Worm (Caenorhabditis elegans): ENCODE results near the gene pmp-4.

The pmp-4 gene

ce11 chrIV:17382029-17382428 is 23.4 kb downstream of the pmp-4 start, which contains the start of gene C30H6.8:
TSS of gene C30H6.8 (plus strand) at chrIV:17382329.
- peak in 1 of 2 experiments; percentile 80 for TF ChIP-seq unc-62 (GFP tag; optimal IDR thresholded peaks at IDR 0.05 in 1 of 2)
- TF ChIP-seq unc-62 (tag; optimal IDR thresholded peaks at IDR 0.05): no peak
- TF ChIP-seq lin-13 (GFP tag; optimal IDR thresholded peaks at IDR 0.05): no peak

DNA sequence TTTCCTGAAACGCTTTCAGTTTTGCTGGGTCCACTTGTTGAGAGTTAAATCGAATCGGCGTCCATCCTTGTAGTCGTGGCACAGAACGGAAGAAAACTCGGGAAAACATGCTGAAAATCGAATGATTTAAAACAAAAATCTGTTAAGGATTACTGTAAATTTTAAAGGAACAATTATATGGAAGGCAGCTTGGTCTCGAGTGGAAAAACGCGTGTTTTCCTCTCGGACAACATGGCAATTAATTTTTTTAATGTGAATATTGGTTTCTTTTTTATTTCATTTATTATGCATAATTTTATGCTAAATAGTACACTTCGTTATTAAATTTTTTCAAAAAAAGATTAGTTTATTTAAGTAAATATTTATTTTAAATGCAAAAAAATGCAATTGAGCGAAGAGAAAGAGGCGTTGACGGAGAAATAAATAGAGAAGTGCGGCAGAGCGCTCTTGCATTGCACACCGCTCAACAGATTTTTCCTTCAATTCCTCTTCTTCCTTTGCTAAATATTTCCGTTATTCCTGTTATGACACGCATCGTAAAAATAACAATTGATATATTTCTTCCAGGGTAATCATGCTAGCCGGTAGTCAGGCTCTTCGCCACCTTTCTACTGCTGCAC is 25.3 kb downstream of the pmp-4 start, which contains the start of the genes C30H6.9 and dlat-2:
C30H6.9 (minus strand) TSS at position 110 of the 620 bp plus-strand sequence.
dlat-2 (plus strand) TSS at position 566 of the 620 bp plus-strand sequence.
- TF ChIP-seq pha-4 (GFP tag; IDR thresholded peaks at IDR 0.05) (no peak), pha-4 (tag; optimal IDR thresholded peaks at IDR 0.05) (peak; percentile 40), lsy-2 (tag; optimal IDR thresholded peaks at IDR 0.05) (peak in 1 of 2 experiments; percentile 43), nhr-28 (tag; optimal IDR thresholded peaks at IDR 0.05) (peak; percentile 28), dpl-1 (GFP tag; optimal IDR thresholded peaks at IDR 0.05) (peak; percentile 50), lin-29 (GFP tag; IDR thresholded peaks at IDR 0.05) (no peak), nhr-10 (tag; optimal IDR thresholded peaks at IDR 0.05) (no peak), ces-1 (GFP tag; optimal IDR thresholded peaks at IDR 0.05) (no peak), snpc-1.2 (GFP tag; IDR thresholded peaks at IDR 0.05) (peak; percentile 71), Y75B8A.6 (GFP tag; IDR thresholded peaks at IDR 0.05) (no peak), zip-2 (tag; optimal IDR thresholded peaks at IDR 0.05) (no peak), nhr-25 (tag; optimal IDR thresholded peaks at IDR 0.05; ENCODE audit: borderline replicate concordance, insufficient read depth) (no peak), mes-2 (tag; optimal IDR thresholded peaks at IDR 0.05; ENCODE audit: poor library complexity, severe bottlenecking) (peak; percentile 24), lin-38 (GFP tag; IDR thresholded peaks at IDR 0.05) (peak; percentile 85), dve-1 (tag; optimal IDR thresholded peaks at IDR 0.05; ENCODE audit: insufficient read depth) (peak; percentile 17), daf-16 (GFP tag; optimal IDR thresholded peaks at IDR 0.05) (no peak), daf-16 (tag; optimal IDR thresholded peaks at IDR 0.05) (peak; percentile 48)

- TF ChIP-seq daf-16 (GFP tag; optimal IDR thresholded peaks at IDR 0.05) (no peak), daf-16 (tag; optimal IDR thresholded peaks at IDR 0.05) (peak; percentile 59), ctbp-1 (GFP tag; IDR thresholded peaks at IDR 0.05) (no peak)
These were observed 29.3 kb downstream of the pmp-4 start, which contains the start of gene haf-1 for ce11 chrIV:17376127-17376526. TSS of gene haf-1 (plus strand) at chrIV:17376427.

ce11 chrIV:17371469-17371868 is 34.0 kb downstream of the pmp-4 start, which contains the start of gene C30H6.5:
TSS of gene C30H6.5 (plus strand) at chrIV:17371769.
- TF ChIP-seq nhr-48 (tag; optimal IDR thresholded peaks at IDR 0.05) (no peak), nhr-11 (tag; optimal IDR thresholded peaks at IDR 0.05) (no peak), ztf-7 (tag; optimal IDR thresholded peaks at IDR 0.05) (no peak), jun-1 (tag; optimal IDR thresholded peaks at IDR 0.05) (no peak), unc-130 (GFP tag; optimal IDR thresholded peaks at IDR 0.05) (no peak), nhr-237 (tag; optimal IDR thresholded peaks at IDR 0.05) (no peak), nhr-102 (tag; optimal IDR thresholded peaks at IDR 0.05) (no peak), mdt-29 (GFP tag; IDR thresholded peaks at IDR 0.05) (no peak), Y105C5A.15 (GFP tag; IDR thresholded peaks at IDR 0.05) (no peak), gei-8 (GFP tag; optimal IDR thresholded peaks at IDR 0.05) (no peak), lin-1 (GFP tag; IDR thresholded peaks at IDR 0.05) (no peak), ctbp-1 (GFP tag; IDR thresholded peaks at IDR 0.05) (no peak), lim-7 (GFP tag; IDR thresholded peaks at IDR 0.05) (no peak), attf-4 (tag; optimal IDR thresholded peaks at IDR 0.05) (no peak), nhr-28 (tag; optimal IDR thresholded peaks at IDR 0.05) (no peak), madf-9 (GFP tag; conservative IDR thresholded peaks at IDR 0.05) (no peak), ceh-62 (tag; optimal IDR thresholded peaks at IDR 0.05) (no peak)

Measured in whole organism, L4 larva.